Fruit fly (Drosophila melanogaster) whole organism, embryonic: Measurements from ENCODE around the gene CG43085.

ENCODE experiments used
- CG10274 ChIP-seq: fragments of 200-800 bp; sonication (Bioruptor generic); optimal IDR thresholded peaks from 3 replicates; lab custom pipeline; 2017; ENCODE audit warnings: missing biosample characterization, mild to moderate bottlenecking, missing genetic modification characterization
- CG8765 ChIP-seq: fragments of 200-800 bp; sonication (Bioruptor generic); IDR thresholded peaks from 2 replicates; pipeline ENCODE4 v1.3.6; 2022; ENCODE audit warnings: missing biosample characterization, missing genetic modification characterization
- PHDP ChIP-seq: fragments of 200-800 bp; sonication (Bioruptor generic); optimal IDR thresholded peaks from 3 replicates; lab custom pipeline; 2018; ENCODE audit warnings: missing biosample characterization, mild to moderate bottlenecking, missing genetic modification characterization, moderate library complexity
- Ravus ChIP-seq: fragments of 200-800 bp; sonication (Bioruptor generic); IDR thresholded peaks from 2 replicates; pipeline ENCODE4 v1.3.6; 2022; ENCODE audit warnings: missing biosample characterization, missing genetic modification characterization

dm6 chr3L:17644906-17645244 lies 1.7 kb downstream of the CG43085 start, which contains the start of gene Pep:
- no peak for TF ChIP-seq Ravus
- TF ChIP-seq CG10274 (GFP tag; lab: Kevin White, UChicago) = no peak
- TF ChIP-seq PHDP (tag; lab: Kevin White, UChicago) = peak; percentile 33
- TF ChIP-seq CG8765 = 0 out of 2 replicates have a peak, but pooled peaks have one; percentile 19
